Worm (Caenorhabditis elegans): ENCODE results near the gene M02E1.4.

- TF ChIP-seq unc-62 (GFP tag; optimal IDR thresholded peaks at IDR 0.05) (no peak), nhr-23 (tag; optimal IDR thresholded peaks at IDR 0.05) (no peak), unc-39 (tag; optimal IDR thresholded peaks at IDR 0.05) (no peak), tbx-2 (tag; optimal IDR thresholded peaks at IDR 0.05) (no peak)
Measured at ce11 chrX:301530-301929, 11.5 kb upstream of the M02E1.4 start, which contains the start of gene gcp-2.1.

Data from whole organism, L3 larva.